Fruit fly (Drosophila melanogaster) whole organism, embryonic: Measurements from ENCODE around the gene Arl8.

Source experiments
- ATbp ChIP-seq: fragments of 200-800 bp; sonication (Bioruptor generic); optimal IDR thresholded peaks from 2 replicates; lab custom pipeline; 2017; ENCODE audit warnings: missing biosample characterization, mild to moderate bottlenecking, missing genetic modification characterization, missing genetic modification reagents
- B-H1 ChIP-seq: fragments of 200-800 bp; sonication (Bioruptor generic); IDR thresholded peaks from 3 replicates; pipeline ENCODE4 v1.3.6; 2022; ENCODE audit warnings: missing biosample characterization, missing genetic modification characterization
- CG11085 ChIP-seq: fragments of 200-800 bp; sonication (Bioruptor generic); IDR thresholded peaks from 2 replicates; pipeline ENCODE4 v1.3.6; 2022; ENCODE audit warnings: missing biosample characterization, missing genetic modification characterization
- CG11560 ChIP-seq: fragments of 200-800 bp; sonication (Bioruptor generic); IDR thresholded peaks from 3 replicates; pipeline ENCODE4 v1.3.6; 2022; ENCODE audit warnings: missing biosample characterization, missing genetic modification characterization
- CG11723 ChIP-seq: fragments of 200-800 bp; sonication (Bioruptor generic); optimal IDR thresholded peaks from 2 replicates; lab custom pipeline; 2017; ENCODE audit warnings: missing biosample characterization, mild to moderate bottlenecking, missing genetic modification characterization
- CG12104 ChIP-seq: fragments of 200-800 bp; sonication (Bioruptor generic); optimal IDR thresholded peaks from 3 replicates; lab custom pipeline; 2016; ENCODE audit warnings: missing biosample characterization, missing genetic modification characterization
- CG13424 ChIP-seq: fragments of 200-800 bp; sonication (Bioruptor generic); optimal IDR thresholded peaks from 2 replicates; lab custom pipeline; 2019; ENCODE audit warnings: missing biosample characterization, mild to moderate bottlenecking, missing genetic modification characterization, moderate library complexity
- CG14014 ChIP-seq: fragments of 200-800 bp; sonication (Bioruptor generic); IDR thresholded peaks from 2 replicates; pipeline ENCODE4 v1.3.6; 2022; ENCODE audit warnings: missing biosample characterization, missing genetic modification characterization
- CG14667 ChIP-seq: fragments of 200-800 bp; sonication (Bioruptor generic); IDR thresholded peaks from 2 replicates; pipeline ENCODE4 v1.3.6; 2022; ENCODE audit warnings: missing biosample characterization, missing genetic modification characterization
- CG2116 ChIP-seq: fragments of 200-800 bp; sonication (Bioruptor generic); optimal IDR thresholded peaks from 3 replicates; lab custom pipeline; 2018; ENCODE audit warnings: missing biosample characterization, mild to moderate bottlenecking, missing genetic modification characterization
- CG2875 ChIP-seq: fragments of 200-800 bp; sonication (Bioruptor generic); optimal IDR thresholded peaks from 2 replicates; lab custom pipeline; 2017; ENCODE audit warnings: missing biosample characterization, mild to moderate bottlenecking, missing genetic modification characterization, missing genetic modification reagents
- CG2889 ChIP-seq: fragments of 200-800 bp; sonication (Bioruptor generic); IDR thresholded peaks from 3 replicates; pipeline ENCODE4 v1.3.6; 2022; ENCODE audit warnings: missing biosample characterization, missing genetic modification characterization
- CG3407 ChIP-seq: fragments of 200-800 bp; sonication (Bioruptor generic); optimal IDR thresholded peaks from 2 replicates; lab custom pipeline; 2018; ENCODE audit warnings: missing biosample characterization, mild to moderate bottlenecking, missing genetic modification characterization
- CG34422 ChIP-seq: fragments of 200-800 bp; sonication (Bioruptor generic); IDR thresholded peaks from 3 replicates; pipeline ENCODE4 v1.3.6; 2022; ENCODE audit warnings: missing biosample characterization, missing genetic modification characterization
- CG4854 ChIP-seq: fragments of 200-800 bp; sonication (Bioruptor generic); optimal IDR thresholded peaks from 2 replicates; lab custom pipeline; 2016; ENCODE audit warnings: missing biosample characterization, missing genetic modification characterization, inconsistent platforms
- CG5180 ChIP-seq: fragments of 200-800 bp; sonication (Bioruptor generic); optimal IDR thresholded peaks from 3 replicates; lab custom pipeline; 2017; ENCODE audit warnings: missing biosample characterization, missing genetic modification characterization, mild to moderate bottlenecking, moderate library complexity, missing genetic modification reagents
- CG6175 ChIP-seq: fragments of 200-800 bp; sonication (Bioruptor generic); IDR thresholded peaks from 3 replicates; pipeline ENCODE4 v1.3.6; 2022; ENCODE audit warnings: missing biosample characterization, missing genetic modification characterization
- CG6683 ChIP-seq: fragments of 200-800 bp; sonication (Bioruptor generic); optimal IDR thresholded peaks from 2 replicates; lab custom pipeline; 2017; ENCODE audit warnings: missing biosample characterization, mild to moderate bottlenecking, missing genetic modification characterization, missing genetic modification reagents
- CG7745 ChIP-seq: fragments of 200-800 bp; sonication (Bioruptor generic); optimal IDR thresholded peaks from 2 replicates; lab custom pipeline; 2018; ENCODE audit warnings: missing biosample characterization, mild to moderate bottlenecking, missing genetic modification characterization, moderate library complexity
- CHES-1-like ChIP-seq: fragments of 200-800 bp; sonication (Bioruptor generic); optimal IDR thresholded peaks from 2 replicates; lab custom pipeline; 2016; ENCODE audit warnings: missing biosample characterization, missing genetic modification characterization
- Deaf1 ChIP-seq: fragments of 200-800 bp; optimal IDR thresholded peaks from 3 replicates; lab custom pipeline; 2019; ENCODE audit warnings: missing biosample characterization, mild to moderate bottlenecking, missing genetic modification characterization, moderate library complexity
- Ets97D ChIP-seq: fragments of 200-800 bp; sonication (Bioruptor generic); optimal IDR thresholded peaks from 3 replicates; lab custom pipeline; 2016; ENCODE audit warnings: missing biosample characterization, missing genetic modification characterization
- MBD-R2 ChIP-seq: fragments of 200-800 bp; sonication (Bioruptor generic); IDR thresholded peaks from 2 replicates; pipeline ENCODE4 v1.3.6; 2022; ENCODE audit warnings: missing biosample characterization, missing genetic modification characterization
- Optix ChIP-seq: fragments of 200-800 bp; sonication (Bioruptor generic); IDR thresholded peaks from 3 replicates; pipeline ENCODE4 v1.3.6; 2022; ENCODE audit warnings: missing biosample characterization, missing genetic modification characterization
- Sry-β ChIP-seq: fragments of 200-800 bp; sonication (Bioruptor generic); optimal IDR thresholded peaks from 2 replicates; lab custom pipeline; 2018; ENCODE audit warnings: missing biosample characterization, mild to moderate bottlenecking, missing genetic modification characterization, moderate library complexity
- ac ChIP-seq: fragments of 200-800 bp; sonication (Bioruptor generic); optimal IDR thresholded peaks from 3 replicates; lab custom pipeline; 2017; ENCODE audit warnings: missing biosample characterization, mild to moderate bottlenecking, missing genetic modification characterization
- amos ChIP-seq: fragments of 200-800 bp; sonication (Bioruptor generic); IDR thresholded peaks from 2 replicates; pipeline ENCODE4 v1.3.6; 2022; ENCODE audit warnings: missing biosample characterization, missing genetic modification characterization; ENCODE audit not compliant: partially characterized antibody
- ase ChIP-seq: fragments of 200-800 bp; sonication (Bioruptor generic); IDR thresholded peaks from 3 replicates; pipeline ENCODE4 v1.3.6; 2022; ENCODE audit warnings: missing biosample characterization, missing genetic modification characterization
- ato ChIP-seq: fragments of 200-800 bp; sonication (Bioruptor generic); IDR thresholded peaks from 2 replicates; pipeline ENCODE4 v1.3.6; 2022; ENCODE audit warnings: missing biosample characterization, missing genetic modification characterization; ENCODE audit not compliant: partially characterized antibody
- bsh ChIP-seq, 2 experiments: fragments of 200-800 bp; sonication (Bioruptor generic); optimal IDR thresholded peaks; 2 replicates each; lab custom pipeline; 2017 to 2018; ENCODE audit warnings: mild to moderate bottlenecking in 2 of 2, missing biosample characterization in 2 of 2, missing genetic modification characterization in 2 of 2, moderate library complexity in 1 of 2
- disco-r ChIP-seq: fragments of 200-800 bp; sonication (Bioruptor generic); optimal IDR thresholded peaks from 2 replicates; lab custom pipeline; 2016; ENCODE audit warnings: missing biosample characterization, missing genetic modification characterization
- dpn ChIP-seq, 2 experiments: fragments of 200-800 bp; sonication (Bioruptor generic); optimal IDR thresholded peaks; 3 replicates each; lab custom pipeline; 2016; ENCODE audit warnings: missing biosample characterization in 2 of 2, missing genetic modification characterization in 2 of 2
- dysf ChIP-seq: fragments of 200-800 bp; sonication (Bioruptor generic); IDR thresholded peaks from 3 replicates; pipeline ENCODE4 v1.3.6; 2022; ENCODE audit warnings: missing biosample characterization, missing genetic modification characterization
- fru ChIP-seq: fragments of >200 bp; optimal IDR thresholded peaks from 2 replicates; lab custom pipeline; 2017
- fu2 ChIP-seq: fragments of 200-800 bp; sonication (Bioruptor generic); optimal IDR thresholded peaks from 2 replicates; lab custom pipeline; 2016; ENCODE audit warnings: missing biosample characterization, missing genetic modification characterization
- gce ChIP-seq: fragments of 200-800 bp; sonication (Bioruptor generic); IDR thresholded peaks from 3 replicates; pipeline ENCODE4 v1.3.6; 2022; ENCODE audit warnings: missing biosample characterization, missing genetic modification characterization
- gcm ChIP-seq: fragments of 200-800 bp; sonication (Bioruptor generic); optimal IDR thresholded peaks from 2 replicates; lab custom pipeline; 2019; ENCODE audit warnings: missing biosample characterization, mild to moderate bottlenecking, missing genetic modification characterization, moderate library complexity
- gcm2 ChIP-seq: fragments of 200-800 bp; sonication (Bioruptor generic); optimal IDR thresholded peaks from 2 replicates; lab custom pipeline; 2016; ENCODE audit warnings: missing biosample characterization, missing genetic modification characterization
- gsb ChIP-seq: fragments of 200-800 bp; sonication (Bioruptor generic); IDR thresholded peaks from 2 replicates; pipeline ENCODE4 v1.3.6; 2022; ENCODE audit warnings: missing biosample characterization, missing genetic modification characterization
- insv ChIP-seq, 2 experiments: fragments of 200-800 bp; sonication (Bioruptor generic); optimal IDR thresholded peaks; 3 replicates each; lab custom pipeline; 2016 to 2018; ENCODE audit warnings: missing biosample characterization in 2 of 2, missing genetic modification characterization in 2 of 2
- klu ChIP-seq: fragments of 200-800 bp; sonication (Bioruptor generic); IDR thresholded peaks from 2 replicates; pipeline ENCODE4 v1.3.6; 2022; ENCODE audit warnings: missing biosample characterization, missing genetic modification characterization
- maf-S ChIP-seq: fragments of 200-800 bp; sonication (Bioruptor generic); optimal IDR thresholded peaks from 2 replicates; lab custom pipeline; 2016; ENCODE audit warnings: missing biosample characterization, missing genetic modification characterization
- odd ChIP-seq: fragments of 200-800 bp; sonication (Bioruptor generic); optimal IDR thresholded peaks from 2 replicates; lab custom pipeline; 2017; ENCODE audit warnings: missing biosample characterization, mild to moderate bottlenecking, missing genetic modification characterization
- ro ChIP-seq: fragments of 200-800 bp; sonication (Bioruptor generic); IDR thresholded peaks from 2 replicates; pipeline ENCODE4 v1.3.6; 2022; ENCODE audit warnings: missing biosample characterization, missing genetic modification characterization
- slou ChIP-seq: fragments of 200-800 bp; sonication (Bioruptor generic); optimal IDR thresholded peaks from 3 replicates; lab custom pipeline; 2016; ENCODE audit warnings: missing biosample characterization, missing genetic modification characterization
- tgo ChIP-seq: fragments of 200-800 bp; sonication (Bioruptor generic); IDR thresholded peaks from 3 replicates; pipeline ENCODE4 v1.3.6; 2022; ENCODE audit warnings: missing biosample characterization, missing genetic modification characterization
- toy ChIP-seq: fragments of 200-800 bp; sonication (Bioruptor generic); IDR thresholded peaks from 2 replicates; pipeline ENCODE4 v1.3.6; 2022; ENCODE audit warnings: missing biosample characterization, missing genetic modification characterization
- trem ChIP-seq: fragments of 200-800 bp; optimal IDR thresholded peaks from 3 replicates; lab custom pipeline; 2019; ENCODE audit warnings: missing biosample characterization, mild to moderate bottlenecking, missing genetic modification characterization, moderate library complexity
- trh ChIP-seq: fragments of 200-800 bp; sonication (Bioruptor generic); optimal IDR thresholded peaks from 2 replicates; lab custom pipeline; 2016; ENCODE audit warnings: missing biosample characterization, missing genetic modification characterization
- unpg ChIP-seq: fragments of 200-800 bp; sonication (Bioruptor generic); optimal IDR thresholded peaks from 3 replicates; lab custom pipeline; 2018; ENCODE audit warnings: missing biosample characterization, mild to moderate bottlenecking, missing genetic modification characterization, moderate library complexity
- usp ChIP-seq: fragments of >200 bp; optimal IDR thresholded peaks from 2 replicates; lab custom pipeline; 2017; ENCODE audit warnings: missing biosample characterization, missing genetic modification characterization

Arl8 gene

dm6 chr3R:8110198-8110642, 16.2 kb upstream of the Arl8 start (continued):
- TF ChIP-seq CG13424 (tag; lab: Kevin White, UChicago): peak; percentile 75
- TF ChIP-seq CHES-1-like (GFP tag; lab: Kevin White, UChicago): peak; percentile 38
- TF ChIP-seq CG7745 (tag; lab: Kevin White, UChicago): no peak
- no peak for TF ChIP-seq insv (GFP tag; optimal IDR thresholded peaks at IDR 0.05; lab: Kevin White, UChicago)
- peak; percentile 5 for TF ChIP-seq Ets97D (GFP tag; lab: Kevin White, UChicago)
- TF ChIP-seq Optix (GFP tag; lab: Robert Waterston, UW): peak; percentile 64; the same call in 2 of the 3 replicates
- TF ChIP-seq Sry-β (GFP tag; lab: Kevin White, UChicago): no peak
- peak; percentile 59 to 67 for TF ChIP-seq dpn (GFP tag; optimal IDR thresholded peaks at IDR 0.05; lab: Kevin White, UChicago)
- peak; percentile 65; the same call in 1 of the 2 replicates for TF ChIP-seq CG14667 (GFP tag; lab: Robert Waterston, UW)
- no peak for TF ChIP-seq amos (GFP tag; lab: Robert Waterston, UW)
- no peak for TF ChIP-seq ro (GFP tag; lab: Robert Waterston, UW)
- no peak for TF ChIP-seq fru (lab: Kevin White, UChicago)
- TF ChIP-seq ATbp (GFP tag; lab: Kevin White, UChicago): peak; percentile 58
- TF ChIP-seq CG2116: peak; percentile 24
- TF ChIP-seq CG5180: peak; percentile 24
- 0 out of 3 replicates have a peak, but pooled peaks have one; percentile 45 for TF ChIP-seq gce (GFP tag; lab: Robert Waterston, UW)
- no peak for TF ChIP-seq ato (GFP tag; lab: Robert Waterston, UW)
- peak; percentile 44 for TF ChIP-seq CG6683 (GFP tag; lab: Kevin White, UChicago)
- TF ChIP-seq maf-S (GFP tag; lab: Kevin White, UChicago): peak; percentile 26
- TF ChIP-seq CG11085 (GFP tag; lab: Robert Waterston, UW): no peak
- no peak for TF ChIP-seq trh (GFP tag; lab: Kevin White, UChicago)
- TF ChIP-seq odd (GFP tag; lab: Kevin White, UChicago): peak; percentile 53
- peak; percentile 77 for TF ChIP-seq dysf
- peak; percentile 40 for TF ChIP-seq fu2 (GFP tag; lab: Kevin White, UChicago)
- TF ChIP-seq toy (GFP tag; lab: Robert Waterston, UW): 0 out of 2 replicates have a peak, but pooled peaks have one; percentile 29
- peak; percentile 66 for TF ChIP-seq tgo
- TF ChIP-seq CG6175 (GFP tag; lab: Robert Waterston, UW): peak; percentile 56; the same call in 2 of the 3 replicates
- 0 out of 3 replicates have a peak, but pooled peaks have one; percentile 37 for TF ChIP-seq CG11560 (tag; lab: Robert Waterston, UW)
- TF ChIP-seq CG4854 (GFP tag; lab: Kevin White, UChicago): no peak
- peak; percentile 12 for TF ChIP-seq Deaf1 (tag; lab: Kevin White, UChicago)
- peak; percentile 46; the same call in 2 of the 3 replicates for TF ChIP-seq ase (GFP tag; lab: Robert Waterston, UW)
- peak; percentile 75 for TF ChIP-seq unpg (GFP tag; lab: Kevin White, UChicago)
- peak; percentile 30 for TF ChIP-seq CG2875 (GFP tag; lab: Kevin White, UChicago)
- TF ChIP-seq disco-r: peak; percentile 31
- peak; percentile 69 for TF ChIP-seq CG14014 (GFP tag; lab: Robert Waterston, UW)
- peak; percentile 46 for TF ChIP-seq B-H1 (GFP tag; lab: Robert Waterston, UW)
- TF ChIP-seq CG12104: peak; percentile 30
- TF ChIP-seq MBD-R2: peak; percentile 29; the same call in 1 of the 2 replicates
- TF ChIP-seq klu (GFP tag; lab: Robert Waterston, UW): 0 out of 2 replicates have a peak, but pooled peaks have one; percentile 42
- peak; percentile 40 for TF ChIP-seq CG11723 (GFP tag; lab: Kevin White, UChicago)
- peak; percentile 13 for TF ChIP-seq gcm (GFP tag; lab: Kevin White, UChicago)
- no peak for TF ChIP-seq CG3407 (GFP tag; lab: Kevin White, UChicago)
- TF ChIP-seq slou (GFP tag; lab: Kevin White, UChicago): peak; percentile 21
- no peak for TF ChIP-seq gcm2 (GFP tag; lab: Kevin White, UChicago)
- peak; percentile 65; the same call in 2 of the 3 replicates for TF ChIP-seq CG2889 (GFP tag; lab: Robert Waterston, UW)
- TF ChIP-seq trem (tag; lab: Kevin White, UChicago): no peak
- peak; percentile 32 to 78 for TF ChIP-seq bsh (GFP tag; optimal IDR thresholded peaks at IDR 0.05; lab: Kevin White, UChicago)
- TF ChIP-seq usp (GFP tag; lab: Kevin White, UChicago): no peak
- no peak for TF ChIP-seq ac
- TF ChIP-seq CG34422 (GFP tag; lab: Robert Waterston, UW): peak; percentile 63; the same call in 2 of the 3 replicates
- peak; percentile 34; the same call in 1 of the 2 replicates for TF ChIP-seq gsb
